Worm (Caenorhabditis elegans): Measurements from ENCODE around the gene M03F4.4.

The M03F4.4 gene

ce11 chrX:4960422-4960821, 3.2 kb upstream of the M03F4.4 start, which contains the start of gene act-4:
Gene act-4 (plus strand): TSS chrX:4960621.
- TF ChIP-seq C17E4.6 (GFP tag; IDR thresholded peaks at IDR 0.05) (no peak), Y53G8AR.9 (GFP tag; conservative IDR thresholded peaks at IDR 0.05) (no peak), madf-3 (GFP tag; IDR thresholded peaks at IDR 0.05) (no peak), K11D2.4 (GFP tag; IDR thresholded peaks at IDR 0.05) (0 out of 2 replicates have a peak, but pooled peaks have one; percentile 43), hmg-1.2 (GFP tag; IDR thresholded peaks at IDR 0.05) (peak; percentile 27; the same call in 1 of the 2 replicates), Y56A3A.18 (GFP tag; IDR thresholded peaks at IDR 0.05) (no peak), madf-6 (GFP tag; IDR thresholded peaks at IDR 0.05) (no peak), bed-2 (GFP tag; IDR thresholded peaks at IDR 0.05) (no peak), F37B4.10 (GFP tag; IDR thresholded peaks at IDR 0.05) (no peak), pbrm-1 (GFP tag; IDR thresholded peaks at IDR 0.05) (0 out of 2 replicates have a peak, but pooled peaks have one; percentile 28), ceh-40 (GFP tag; IDR thresholded peaks at IDR 0.05) (no peak), sptf-2 (GFP tag; optimal IDR thresholded peaks at IDR 0.05) (no peak), nhr-27 (tag; optimal IDR thresholded peaks at IDR 0.05) (no peak), nfyb-1 (GFP tag; IDR thresholded peaks at IDR 0.05) (peak; percentile 97), fkh-3 (tag; optimal IDR thresholded peaks at IDR 0.05) (no peak), ZK185.1 (tag; optimal IDR thresholded peaks at IDR 0.05; ENCODE audit: poor library complexity, severe bottlenecking) (peak; percentile 1), sea-2 (GFP tag; IDR thresholded peaks at IDR 0.05) (0 out of 2 replicates have a peak, but pooled peaks have one; percentile 54), ceh-100 (GFP tag; IDR thresholded peaks at IDR 0.05) (no peak), ets-4 (GFP tag; optimal IDR thresholded peaks at IDR 0.05) (no peak), rec-8 (tag; optimal IDR thresholded peaks at IDR 0.05) (no peak), lin-26 (GFP tag; IDR thresholded peaks at IDR 0.05) (no peak), Y79H2A.3 (GFP tag; conservative IDR thresholded peaks at IDR 0.05) (no peak), B0035.1 (tag; optimal IDR thresholded peaks at IDR 0.05) (no peak), D2030.7 (GFP tag; IDR thresholded peaks at IDR 0.05) (no peak), cebp-2 (GFP tag; IDR thresholded peaks at IDR 0.05) (no peak), B0261.1 (tag; optimal IDR thresholded peaks at IDR 0.05) (no peak), F10E7.11 (tag; optimal IDR thresholded peaks at IDR 0.05) (no peak), Y67H2A.10 (GFP tag; conservative IDR thresholded peaks at IDR 0.05) (no peak), ceh-91 (GFP tag; IDR thresholded peaks at IDR 0.05) (no peak), lsy-27 (tag; optimal IDR thresholded peaks at IDR 0.05; ENCODE audit: borderline replicate concordance, insufficient read depth) (no peak), nfya-2 (GFP tag; IDR thresholded peaks at IDR 0.05) (no peak), tbx-9 (tag; optimal IDR thresholded peaks at IDR 0.05; ENCODE audit: borderline replicate concordance) (no peak), lir-1 (GFP tag; conservative IDR thresholded peaks at IDR 0.05) (no peak), F33H1.4 (GFP tag; IDR thresholded peaks at IDR 0.05) (no peak), unc-130 (GFP tag; optimal IDR thresholded peaks at IDR 0.05) (no peak), lag-1 (GFP tag; IDR thresholded peaks at IDR 0.05) (no peak), F57A8.1 (GFP tag; optimal IDR thresholded peaks at IDR 0.05) (no peak), efl-1 (GFP tag; optimal IDR thresholded peaks at IDR 0.05) (no peak), him-1 (tag; optimal IDR thresholded peaks at IDR 0.05) (no peak), let-607 (tag; optimal IDR thresholded peaks at IDR 0.05) (no peak), snpc-3.4 (tag; optimal IDR thresholded peaks at IDR 0.05) (no peak), B0336.3 (GFP tag; IDR thresholded peaks at IDR 0.05) (no peak), hlh-26 (GFP tag; conservative IDR thresholded peaks at IDR 0.05) (no peak), dpl-1 (GFP tag; optimal IDR thresholded peaks at IDR 0.05) (no peak), nhr-80 (tag; optimal IDR thresholded peaks at IDR 0.05) (no peak), F23B12.7 (tag; optimal IDR thresholded peaks at IDR 0.05; ENCODE audit: insufficient read depth) (no peak), ztf-18 (tag; optimal IDR thresholded peaks at IDR 0.05) (no peak), mcd-1 (GFP tag; IDR thresholded peaks at IDR 0.05) (peak; percentile 48; the same call in 1 of the 2 replicates)

All from whole organism, young adult.